Fruit fly (Drosophila melanogaster) whole organism, embryonic: ENCODE data around the gene ocn.

Source experiments
- Ada2b ChIP-seq: fragments of 200-800 bp; sonication (Bioruptor generic); IDR thresholded peaks from 2 replicates; pipeline ENCODE4 v1.3.6; 2022; ENCODE audit warnings: missing biosample characterization, missing genetic modification characterization
- Atf3 ChIP-seq: fragments of 200-800 bp; sonication (Bioruptor generic); optimal IDR thresholded peaks from 3 replicates; lab custom pipeline; 2016; ENCODE audit warnings: missing biosample characterization, missing genetic modification characterization
- B-H2 ChIP-seq: fragments of 200-800 bp; sonication (Bioruptor generic); optimal IDR thresholded peaks from 2 replicates; lab custom pipeline; 2018; ENCODE audit warnings: missing biosample characterization, mild to moderate bottlenecking, missing genetic modification characterization
- CG10543 ChIP-seq: fragments of 200-800 bp; sonication (Bioruptor generic); optimal IDR thresholded peaks from 3 replicates; lab custom pipeline; 2017; ENCODE audit warnings: missing biosample characterization, mild to moderate bottlenecking, missing genetic modification characterization, moderate library complexity
- CG12299 ChIP-seq: fragments of 200-800 bp; sonication (Bioruptor generic); optimal IDR thresholded peaks from 2 replicates; lab custom pipeline; 2018; ENCODE audit warnings: missing biosample characterization, mild to moderate bottlenecking, missing genetic modification characterization
- CG14050 ChIP-seq: fragments of 200-800 bp; sonication (Bioruptor generic); IDR thresholded peaks from 3 replicates; pipeline ENCODE4 v1.3.6; 2022; ENCODE audit warnings: missing biosample characterization, missing genetic modification characterization
- CG14710 ChIP-seq: fragments of 200-800 bp; sonication (Bioruptor generic); optimal IDR thresholded peaks from 3 replicates; lab custom pipeline; 2019; ENCODE audit warnings: missing biosample characterization, mild to moderate bottlenecking, missing genetic modification characterization, moderate library complexity
- CG15514 ChIP-seq: fragments of 200-800 bp; sonication (Bioruptor generic); optimal IDR thresholded peaks from 3 replicates; lab custom pipeline; 2017; ENCODE audit warnings: missing biosample characterization, missing genetic modification characterization, mild to moderate bottlenecking, moderate library complexity, missing genetic modification reagents
- CG1602 ChIP-seq: fragments of 200-800 bp; sonication (Bioruptor generic); optimal IDR thresholded peaks from 3 replicates; lab custom pipeline; 2016; ENCODE audit warnings: missing biosample characterization, missing genetic modification characterization
- CG1792 ChIP-seq: fragments of 200-800 bp; sonication (Bioruptor generic); optimal IDR thresholded peaks from 2 replicates; lab custom pipeline; 2016; ENCODE audit warnings: missing biosample characterization, missing genetic modification characterization
- CG18262 ChIP-seq: fragments of 200-800 bp; optimal IDR thresholded peaks from 3 replicates; lab custom pipeline; 2019; ENCODE audit warnings: missing biosample characterization, mild to moderate bottlenecking, missing genetic modification characterization, moderate library complexity
- CG2116 ChIP-seq: fragments of 200-800 bp; sonication (Bioruptor generic); optimal IDR thresholded peaks from 3 replicates; lab custom pipeline; 2018; ENCODE audit warnings: missing biosample characterization, mild to moderate bottlenecking, missing genetic modification characterization
- CG2202 ChIP-seq: fragments of 200-800 bp; sonication (Bioruptor generic); optimal IDR thresholded peaks from 2 replicates; lab custom pipeline; 2018; ENCODE audit warnings: missing biosample characterization, mild to moderate bottlenecking, missing genetic modification characterization
- CG31388 ChIP-seq: fragments of 200-800 bp; sonication (Bioruptor generic); optimal IDR thresholded peaks from 2 replicates; lab custom pipeline; 2016; ENCODE audit warnings: missing biosample characterization, missing genetic modification characterization
- CG32772 ChIP-seq: fragments of 200-800 bp; sonication (Bioruptor generic); IDR thresholded peaks from 2 replicates; pipeline ENCODE4 v1.3.6; 2022; ENCODE audit warnings: missing biosample characterization, missing genetic modification characterization
- CG3281 ChIP-seq: fragments of 200-800 bp; sonication (Bioruptor generic); optimal IDR thresholded peaks from 3 replicates; lab custom pipeline; 2017; ENCODE audit warnings: missing biosample characterization, mild to moderate bottlenecking, missing genetic modification characterization
- CG4282 ChIP-seq: fragments of 200-800 bp; sonication (Bioruptor generic); optimal IDR thresholded peaks from 2 replicates; lab custom pipeline; 2016; ENCODE audit warnings: missing biosample characterization, missing genetic modification characterization
- CG4328 ChIP-seq: fragments of 200-800 bp; sonication (Bioruptor generic); optimal IDR thresholded peaks from 3 replicates; lab custom pipeline; 2017; ENCODE audit warnings: missing biosample characterization, missing genetic modification reagents, missing genetic modification characterization
- CG4707 ChIP-seq: fragments of 200-800 bp; sonication (Bioruptor generic); optimal IDR thresholded peaks from 2 replicates; lab custom pipeline; 2018; ENCODE audit warnings: missing biosample characterization, mild to moderate bottlenecking, missing genetic modification characterization, moderate library complexity
- CG4854 ChIP-seq: fragments of 200-800 bp; sonication (Bioruptor generic); optimal IDR thresholded peaks from 2 replicates; lab custom pipeline; 2016; ENCODE audit warnings: missing biosample characterization, missing genetic modification characterization, inconsistent platforms
- CG5180 ChIP-seq: fragments of 200-800 bp; sonication (Bioruptor generic); optimal IDR thresholded peaks from 3 replicates; lab custom pipeline; 2017; ENCODE audit warnings: missing biosample characterization, missing genetic modification characterization, mild to moderate bottlenecking, moderate library complexity, missing genetic modification reagents
- CG7839 ChIP-seq: fragments of 200-800 bp; sonication (Bioruptor generic); optimal IDR thresholded peaks from 3 replicates; lab custom pipeline; 2018; ENCODE audit warnings: missing biosample characterization, mild to moderate bottlenecking, missing genetic modification characterization, moderate library complexity
- CTCF ChIP-seq: fragments of 200-800 bp; sonication (Bioruptor generic); optimal IDR thresholded peaks from 2 replicates; lab custom pipeline; 2017; ENCODE audit warnings: missing biosample characterization, mild to moderate bottlenecking, missing genetic modification characterization, moderate library complexity
- Dek ChIP-seq: fragments of 200-800 bp; sonication (Bioruptor generic); optimal IDR thresholded peaks from 3 replicates; lab custom pipeline; 2019; ENCODE audit warnings: missing biosample characterization, mild to moderate bottlenecking, missing genetic modification characterization, moderate library complexity
- Doc3 ChIP-seq: fragments of 200-800 bp; sonication (Bioruptor generic); IDR thresholded peaks from 3 replicates; pipeline ENCODE4 v1.3.6; 2022; ENCODE audit warnings: missing biosample characterization, missing genetic modification characterization; ENCODE audit not compliant: partially characterized antibody
- E2f2 ChIP-seq: fragments of 200-800 bp; sonication (Bioruptor generic); IDR thresholded peaks from 2 replicates; pipeline ENCODE4 v1.3.6; 2022; ENCODE audit warnings: missing biosample characterization, missing genetic modification characterization
- Ets97D ChIP-seq: fragments of 200-800 bp; sonication (Bioruptor generic); optimal IDR thresholded peaks from 3 replicates; lab custom pipeline; 2016; ENCODE audit warnings: missing biosample characterization, missing genetic modification characterization
- abd-A ChIP-seq: fragments of 200-800 bp; sonication (Bioruptor generic); optimal IDR thresholded peaks from 3 replicates; lab custom pipeline; 2019; ENCODE audit warnings: missing biosample characterization, mild to moderate bottlenecking, missing genetic modification characterization, moderate library complexity
- amos ChIP-seq: fragments of 200-800 bp; sonication (Bioruptor generic); IDR thresholded peaks from 2 replicates; pipeline ENCODE4 v1.3.6; 2022; ENCODE audit warnings: missing biosample characterization, missing genetic modification characterization; ENCODE audit not compliant: partially characterized antibody
- ase ChIP-seq: fragments of 200-800 bp; sonication (Bioruptor generic); IDR thresholded peaks from 3 replicates; pipeline ENCODE4 v1.3.6; 2022; ENCODE audit warnings: missing biosample characterization, missing genetic modification characterization
- crol ChIP-seq: fragments of 200-800 bp; sonication (Bioruptor generic); IDR thresholded peaks from 2 replicates; pipeline ENCODE4 v1.3.6; 2022; ENCODE audit warnings: missing biosample characterization, missing genetic modification characterization
- eve ChIP-seq, 2 experiments: fragments of >200 bp; optimal IDR thresholded peaks; 2 replicates each; lab custom pipeline; 2017; ENCODE audit warnings: missing biosample characterization in 2 of 2, missing genetic modification characterization in 2 of 2
- exex ChIP-seq: fragments of 200-800 bp; sonication (Bioruptor generic); optimal IDR thresholded peaks from 4 replicates; lab custom pipeline; 2018; ENCODE audit warnings: missing biosample characterization, mild to moderate bottlenecking, missing genetic modification characterization, moderate library complexity
- gsb-n ChIP-seq: fragments of 200-800 bp; sonication (Bioruptor generic); optimal IDR thresholded peaks from 3 replicates; lab custom pipeline; 2018; ENCODE audit warnings: missing biosample characterization, mild to moderate bottlenecking, missing genetic modification characterization
- kay ChIP-seq: fragments of 200-800 bp; sonication (Bioruptor generic); optimal IDR thresholded peaks from 2 replicates; lab custom pipeline; 2016; ENCODE audit warnings: missing biosample characterization, missing genetic modification characterization
- lov ChIP-seq, 2 experiments: fragments of 200-800 bp in 1 of 2; fragments of >200 bp in 1 of 2; sonication (Bioruptor generic) in 1 of 2; IDR thresholded peaks in 1 of 2; optimal IDR thresholded peaks in 1 of 2; 2 replicates in 1 of 2; 3 replicates in 1 of 2; pipeline versions ENCODE4 v1.3.6 to Lab custom; 2017 to 2022; ENCODE audit warnings: missing biosample characterization in 1 of 2, missing genetic modification characterization in 1 of 2
- nau ChIP-seq: fragments of 200-800 bp; sonication (Bioruptor generic); optimal IDR thresholded peaks from 3 replicates; lab custom pipeline; 2017; ENCODE audit warnings: missing biosample characterization, mild to moderate bottlenecking, missing genetic modification characterization, missing genetic modification reagents
- nom ChIP-seq: fragments of 200-800 bp; sonication (Bioruptor generic); optimal IDR thresholded peaks from 2 replicates; lab custom pipeline; 2017; ENCODE audit warnings: missing biosample characterization, missing genetic modification characterization, mild to moderate bottlenecking, moderate library complexity, missing genetic modification reagents
- otp ChIP-seq: fragments of 200-800 bp; sonication (Bioruptor generic); IDR thresholded peaks from 3 replicates; pipeline ENCODE4, ENCODE4 v1.3.6; 2022; ENCODE audit warnings: missing biosample characterization, missing genetic modification characterization
- prd ChIP-seq, 3 experiments: fragments of >200 bp in 2 of 3; fragments of 200-800 bp in 1 of 3; sonication (Bioruptor generic) in 1 of 3; optimal IDR thresholded peaks in 2 of 3; IDR thresholded peaks in 1 of 3; 2 replicates in 2 of 3; 3 replicates in 1 of 3; pipeline versions ENCODE4 v1.3.6 to Lab custom; 2017 to 2022; ENCODE audit warnings: missing biosample characterization in 1 of 3, missing genetic modification characterization in 1 of 3
- pum ChIP-seq: fragments of 200-800 bp; sonication (Bioruptor generic); optimal IDR thresholded peaks from 2 replicates; lab custom pipeline; 2016; ENCODE audit warnings: missing biosample characterization, missing genetic modification characterization
- ranshi ChIP-seq: fragments of 200-800 bp; sonication (Bioruptor generic); IDR thresholded peaks from 2 replicates; pipeline ENCODE4 v1.3.6; 2022; ENCODE audit warnings: missing biosample characterization, missing genetic modification characterization
- sim ChIP-seq: fragments of 200-800 bp; sonication (Bioruptor generic); IDR thresholded peaks from 2 replicates; pipeline ENCODE4 v1.3.6; 2022; ENCODE audit warnings: missing biosample characterization, missing genetic modification characterization
- sna ChIP-seq: fragments of 200-800 bp; sonication (Bioruptor generic); IDR thresholded peaks from 2 replicates; pipeline ENCODE4 v1.3.6; 2022; ENCODE audit warnings: missing biosample characterization, missing genetic modification characterization; ENCODE audit not compliant: partially characterized antibody
- so ChIP-seq: fragments of 200-800 bp; sonication (Bioruptor generic); IDR thresholded peaks from 3 replicates; pipeline ENCODE4 v1.3.6; 2022; ENCODE audit warnings: missing biosample characterization, missing genetic modification characterization
- sug ChIP-seq: fragments of 200-800 bp; optimal IDR thresholded peaks from 2 replicates; lab custom pipeline; 2019; ENCODE audit warnings: missing biosample characterization, mild to moderate bottlenecking, missing genetic modification characterization, moderate library complexity
- tgo ChIP-seq: fragments of 200-800 bp; sonication (Bioruptor generic); IDR thresholded peaks from 3 replicates; pipeline ENCODE4 v1.3.6; 2022; ENCODE audit warnings: missing biosample characterization, missing genetic modification characterization
- tx ChIP-seq: fragments of 200-800 bp; sonication (Bioruptor generic); optimal IDR thresholded peaks from 2 replicates; lab custom pipeline; 2016; ENCODE audit warnings: missing biosample characterization, missing genetic modification characterization
- wor ChIP-seq: fragments of 200-800 bp; sonication (Bioruptor generic); IDR thresholded peaks from 2 replicates; pipeline ENCODE4 v1.3.6; 2022; ENCODE audit warnings: missing biosample characterization, missing genetic modification characterization

Gene ocn

DNA sequence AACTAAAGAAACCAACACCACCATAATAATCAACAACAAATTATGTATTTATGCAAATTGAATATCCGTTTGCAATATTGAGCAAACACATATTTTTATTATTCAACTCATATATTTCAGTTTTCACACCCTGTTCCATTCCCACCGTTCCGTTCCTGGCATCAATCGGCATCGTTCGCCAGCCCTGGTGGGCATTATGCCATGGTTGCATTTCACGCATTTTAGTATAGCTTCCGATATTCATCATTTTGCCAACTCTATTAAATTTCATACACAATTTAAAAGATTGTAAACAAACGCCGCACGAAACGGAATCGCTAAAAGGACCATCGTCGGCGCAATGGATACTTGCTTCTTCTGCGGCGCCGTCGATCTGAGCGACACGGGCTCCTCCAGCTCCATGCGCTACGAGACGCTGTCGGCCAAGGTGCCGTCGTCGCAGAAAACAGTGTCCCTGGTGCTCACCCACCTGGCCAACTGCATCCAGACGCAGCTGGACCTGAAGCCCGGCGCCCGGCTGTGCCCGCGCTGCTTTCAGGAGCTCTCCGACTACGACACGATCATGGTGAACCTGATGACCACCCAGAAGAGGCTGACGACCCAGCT lies 5.7 kb upstream of the ocn start, which contains the start of gene Sry-delta (continued):
- TF ChIP-seq nom (GFP tag; lab: Kevin White, UChicago) (peak; percentile 70), abd-A (tag; lab: Kevin White, UChicago) (no peak), prd (optimal IDR thresholded peaks at IDR 0.05; lab: Kevin White, UChicago) (no peak), prd (GFP tag; IDR thresholded peaks at IDR 0.05; lab: Robert Waterston, UW) (peak; percentile 83), CG15514 (GFP tag; lab: Kevin White, UChicago) (peak; percentile 91), CTCF (GFP tag; lab: Kevin White, UChicago) (peak; percentile 16), crol (no peak), CG2202 (tag; lab: Kevin White, UChicago) (peak; percentile 48), CG12299 (peak; percentile 32), sim (GFP tag; lab: Robert Waterston, UW) (no peak), CG4328 (GFP tag; lab: Kevin White, UChicago) (peak; percentile 57), ranshi (GFP tag; lab: Robert Waterston, UW) (peak; percentile 82), Ets97D (GFP tag; lab: Kevin White, UChicago) (peak; percentile 97), CG32772 (peak; percentile 62; the same call in 1 of the 2 replicates), amos (GFP tag; lab: Robert Waterston, UW) (peak; percentile 81), wor (no peak), sug (tag; lab: Kevin White, UChicago) (peak; percentile 86), CG7839 (tag; lab: Kevin White, UChicago) (no peak), CG4282 (GFP tag; lab: Kevin White, UChicago) (peak; percentile 86), CG5180 (GFP tag; lab: Kevin White, UChicago) (no peak), lov (optimal IDR thresholded peaks at IDR 0.05; lab: Kevin White, UChicago) (no peak), lov (GFP tag; IDR thresholded peaks at IDR 0.05; lab: Robert Waterston, UW) (peak; percentile 64; the same call in 2 of the 3 replicates), CG14710 (tag; lab: Kevin White, UChicago) (peak; percentile 88), CG4707 (GFP tag; lab: Kevin White, UChicago) (peak; percentile 31), tgo (peak; percentile 75), E2f2 (GFP tag; lab: Robert Waterston, UW) (peak; percentile 73), nau (no peak), B-H2 (peak; percentile 90), Atf3 (GFP tag; lab: Kevin White, UChicago) (peak; percentile 67), Dek (peak; percentile 83), CG2116 (GFP tag; lab: Kevin White, UChicago) (peak; percentile 100), sna (GFP tag; lab: Robert Waterston, UW) (peak; percentile 81), otp (GFP tag; lab: Robert Waterston, UW) (peak; percentile 80), gsb-n (tag; lab: Kevin White, UChicago) (no peak), pum (GFP tag; lab: Kevin White, UChicago) (peak; percentile 86), CG4854 (peak; percentile 69), so (GFP tag; lab: Robert Waterston, UW) (no peak), kay (GFP tag; lab: Kevin White, UChicago) (peak; percentile 61), CG31388 (GFP tag; lab: Kevin White, UChicago) (peak; percentile 60), CG3281 (peak; percentile 82), exex (tag; lab: Kevin White, UChicago) (no peak), ase (peak; percentile 69; the same call in 2 of the 3 replicates), tx (GFP tag; lab: Kevin White, UChicago) (peak; percentile 83), CG10543 (GFP tag; lab: Kevin White, UChicago) (peak; percentile 62), eve (GFP tag; optimal IDR thresholded peaks at IDR 0.05; lab: Kevin White, UChicago) (no peak), CG1792 (GFP tag; lab: Kevin White, UChicago) (peak; percentile 79), Ada2b (GFP tag; lab: Robert Waterston, UW) (peak; percentile 77), CG14050 (peak; percentile 47; the same call in 2 of the 3 replicates), CG1602 (GFP tag; lab: Kevin White, UChicago) (peak; percentile 74), CG18262 (tag; lab: Kevin White, UChicago) (peak; percentile 63), Doc3 (GFP tag; lab: Robert Waterston, UW) (peak; percentile 65; the same call in 2 of the 3 replicates)
